Fruit fly (Drosophila melanogaster): Measurements from ENCODE around the gene CG1077.
A peak's percentile ranks its signal among the peaks of the same experiment; 100 is the strongest.

The CG1077 gene

DNA sequence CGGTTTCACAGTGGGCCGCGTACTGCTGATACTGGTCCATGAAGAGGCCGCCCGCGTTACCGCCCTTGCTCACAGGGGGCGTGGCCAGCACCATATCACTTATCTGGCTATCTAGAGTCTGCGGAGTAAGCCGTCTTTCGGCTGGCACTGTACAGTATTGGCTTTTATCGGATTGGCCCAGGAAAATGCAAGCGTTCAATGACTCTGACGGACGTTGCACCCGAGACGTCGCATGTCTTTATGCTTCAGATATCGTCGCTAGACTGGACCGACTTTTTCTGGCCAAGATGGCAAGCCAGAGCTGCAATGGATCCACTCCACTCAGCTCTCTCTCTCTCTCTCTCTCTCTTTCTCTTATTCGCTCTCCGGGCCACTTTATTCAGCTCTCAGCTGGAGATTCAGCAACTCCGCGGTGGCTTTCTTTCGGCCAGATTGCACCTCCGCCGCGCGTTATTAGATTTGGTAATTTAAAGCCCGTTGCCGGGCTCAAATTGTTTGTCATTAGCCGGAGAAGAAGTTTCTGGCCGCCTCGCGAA, 10.3 kb upstream of the CG1077 start, which contains the start of gene CG31559:
CG31559 (minus strand) TSS at position 273 of the 536 bp plus-strand sequence.
- TF ChIP-seq gl (tag; optimal IDR thresholded peaks at IDR 0.05) = no peak
- no peak for TF ChIP-seq fd96Ca (GFP tag; IDR thresholded peaks at IDR 0.05)
- 0 out of 3 replicates have a peak, but pooled peaks have one; percentile 17 for TF ChIP-seq CG4496 (GFP tag; IDR thresholded peaks at IDR 0.05)
- TF ChIP-seq CG8159 (tag; optimal IDR thresholded peaks at IDR 0.05) = peak; percentile 25
- no peak for TF ChIP-seq CG12605 (GFP tag; IDR thresholded peaks at IDR 0.05)
- no peak for TF ChIP-seq CG9948 (tag; optimal IDR thresholded peaks at IDR 0.05)
- TF ChIP-seq rn (GFP tag; IDR thresholded peaks at IDR 0.05) = no peak
- no peak for TF ChIP-seq D1 (tag; optimal IDR thresholded peaks at IDR 0.05)
- no peak for TF ChIP-seq Pif1A (GFP tag; optimal IDR thresholded peaks at IDR 0.05)
- TF ChIP-seq CG14655 (GFP tag; optimal IDR thresholded peaks at IDR 0.05) = no peak
- peak; percentile 21 for TF ChIP-seq CG13204 (GFP tag; optimal IDR thresholded peaks at IDR 0.05)
- TF ChIP-seq Ets98B (GFP tag; IDR thresholded peaks at IDR 0.05) = no peak; the same call in 1 of the 2 replicates
- TF ChIP-seq Snoo (tag; optimal IDR thresholded peaks at IDR 0.05) = no peak
- TF ChIP-seq EcR (GFP tag; optimal IDR thresholded peaks at IDR 0.05) = peak; percentile 86
- TF ChIP-seq CG34367 (tag; optimal IDR thresholded peaks at IDR 0.05) = no peak
- TF ChIP-seq CG17806 (tag; optimal IDR thresholded peaks at IDR 0.05) = no peak
- TF ChIP-seq CG32121 (GFP tag; IDR thresholded peaks at IDR 0.05) = peak; percentile 32; the same call in 1 of the 2 replicates
- TF ChIP-seq CG15710 (tag; optimal IDR thresholded peaks at IDR 0.05) = no peak
- no peak for TF ChIP-seq CG8301 (tag; optimal IDR thresholded peaks at IDR 0.05)

DNA sequence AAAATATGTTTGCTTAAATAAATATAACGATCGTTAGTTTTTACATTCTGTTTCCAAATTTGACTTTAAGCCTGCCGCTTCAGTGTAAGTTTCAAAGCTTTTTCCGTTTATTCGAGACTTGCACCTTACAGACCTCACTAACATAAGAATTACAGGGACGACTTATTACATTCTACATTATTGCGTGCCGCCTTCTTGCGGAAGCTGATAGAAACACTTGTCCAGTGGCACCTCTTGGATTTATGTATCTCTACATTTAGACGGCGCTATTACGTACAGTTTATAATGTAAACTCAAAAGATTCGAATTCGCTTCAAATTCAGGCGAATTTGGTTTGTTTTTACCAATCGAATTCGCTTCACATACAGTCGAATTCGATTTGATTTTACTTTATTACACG, 3.5 kb downstream of the CG1077 start:
- TF ChIP-seq Pif1A (GFP tag; optimal IDR thresholded peaks at IDR 0.05) (no peak), CG15710 (tag; optimal IDR thresholded peaks at IDR 0.05) (no peak), CG17806 (tag; optimal IDR thresholded peaks at IDR 0.05) (no peak), Ets98B (GFP tag; IDR thresholded peaks at IDR 0.05) (no peak), Pif1B (GFP tag; optimal IDR thresholded peaks at IDR 0.05) (no peak), Snoo (tag; optimal IDR thresholded peaks at IDR 0.05) (no peak), CG32121 (GFP tag; IDR thresholded peaks at IDR 0.05) (no peak), CG12605 (GFP tag; IDR thresholded peaks at IDR 0.05) (no peak), CG34367 (tag; optimal IDR thresholded peaks at IDR 0.05) (no peak), rn (GFP tag; IDR thresholded peaks at IDR 0.05) (no peak), CG13204 (GFP tag; optimal IDR thresholded peaks at IDR 0.05) (no peak), fd96Ca (GFP tag; IDR thresholded peaks at IDR 0.05) (no peak), EcR (GFP tag; optimal IDR thresholded peaks at IDR 0.05) (no peak), gl (tag; optimal IDR thresholded peaks at IDR 0.05) (no peak), CG14655 (GFP tag; optimal IDR thresholded peaks at IDR 0.05) (no peak), D1 (tag; optimal IDR thresholded peaks at IDR 0.05) (no peak), CG4496 (GFP tag; IDR thresholded peaks at IDR 0.05) (no peak), CG8159 (tag; optimal IDR thresholded peaks at IDR 0.05) (no peak), CG9948 (tag; optimal IDR thresholded peaks at IDR 0.05) (no peak), CG8301 (tag; optimal IDR thresholded peaks at IDR 0.05) (no peak)

DNA sequence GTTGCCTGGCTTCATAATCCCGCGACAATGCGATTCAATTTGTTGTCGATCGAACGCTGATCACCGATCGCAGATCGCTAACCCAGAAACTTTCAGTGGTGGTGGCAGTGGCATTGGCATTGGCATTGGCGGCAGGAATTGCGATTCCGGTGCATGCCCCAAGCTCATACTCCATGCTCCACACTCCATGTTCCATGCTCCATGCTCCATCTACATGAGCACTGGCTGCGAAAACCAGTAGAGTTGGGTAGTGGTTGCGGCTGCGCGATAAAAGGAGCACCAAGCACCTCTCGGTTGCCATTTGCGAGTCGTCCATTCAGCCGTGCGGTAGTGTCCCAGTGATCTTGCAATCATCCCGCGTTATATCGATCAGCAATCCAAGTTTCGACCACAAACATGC, 6.0 kb downstream of the CG1077 start, which contains the start of gene Osi1:
Osi1 (plus strand) TSS at position 301 of the 400 bp plus-strand sequence.
- TF ChIP-seq EcR (GFP tag; optimal IDR thresholded peaks at IDR 0.05) (no peak), CG12605 (GFP tag; IDR thresholded peaks at IDR 0.05) (no peak), CG32121 (GFP tag; IDR thresholded peaks at IDR 0.05) (no peak), CG34367 (tag; optimal IDR thresholded peaks at IDR 0.05) (no peak), CG8301 (tag; optimal IDR thresholded peaks at IDR 0.05) (no peak), CG17806 (tag; optimal IDR thresholded peaks at IDR 0.05) (no peak), D1 (tag; optimal IDR thresholded peaks at IDR 0.05) (no peak), Snoo (tag; optimal IDR thresholded peaks at IDR 0.05) (no peak), CG14655 (GFP tag; optimal IDR thresholded peaks at IDR 0.05) (no peak), Ets98B (GFP tag; IDR thresholded peaks at IDR 0.05) (no peak), CG9948 (tag; optimal IDR thresholded peaks at IDR 0.05) (no peak), Pif1B (GFP tag; optimal IDR thresholded peaks at IDR 0.05) (no peak), CG10348 (GFP tag; IDR thresholded peaks at IDR 0.05) (no peak), gl (tag; optimal IDR thresholded peaks at IDR 0.05) (no peak), rn (GFP tag; IDR thresholded peaks at IDR 0.05) (no peak), CG8159 (tag; optimal IDR thresholded peaks at IDR 0.05) (no peak), Pif1A (GFP tag; optimal IDR thresholded peaks at IDR 0.05) (no peak)

DNA sequence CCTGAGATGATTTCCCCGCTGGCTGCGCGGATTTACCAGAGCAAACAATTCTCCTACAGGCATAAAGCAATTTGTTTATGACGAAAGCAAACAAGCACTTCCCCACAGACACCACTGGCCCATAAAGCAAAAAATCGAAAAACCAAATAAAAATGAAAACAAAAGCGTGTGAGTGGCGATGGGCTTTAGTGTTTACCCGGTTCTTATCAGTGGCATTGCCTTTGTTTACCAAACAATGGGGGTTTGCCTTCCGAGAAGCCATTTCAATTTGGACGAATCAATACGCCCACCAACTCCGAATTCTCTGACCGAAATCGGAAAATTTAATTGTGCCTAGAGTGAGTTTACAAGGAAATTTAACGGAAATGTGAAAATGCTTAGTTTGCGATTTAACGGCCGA, 15.2 kb downstream of the CG1077 start:
- TF ChIP-seq CG4496 (GFP tag; IDR thresholded peaks at IDR 0.05) (no peak), Pif1A (GFP tag; optimal IDR thresholded peaks at IDR 0.05) (peak; percentile 12)

DNA sequence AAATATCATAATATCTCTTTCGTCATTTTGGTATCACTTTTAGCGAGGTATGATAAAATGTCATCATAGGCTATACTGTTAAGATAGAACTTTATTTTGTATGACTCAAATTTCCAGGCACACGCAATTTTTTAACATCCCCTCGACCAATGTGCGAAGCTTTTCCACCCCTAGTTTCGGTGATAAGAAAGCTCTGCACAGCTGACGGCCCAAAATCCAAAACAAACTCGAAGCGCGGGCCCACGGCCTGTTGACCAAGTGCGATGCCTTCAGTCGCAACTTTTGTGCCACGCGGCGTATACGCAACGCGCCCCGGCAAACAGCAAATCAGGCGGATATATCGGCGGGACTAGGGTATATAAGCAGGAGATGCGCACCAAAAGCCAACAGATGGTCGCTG, 19.7 kb downstream of the CG1077 start, which contains the start of gene NPFR:
NPFR (plus strand) TSS at position 301 of the 400 bp plus-strand sequence.
- TF ChIP-seq rn (GFP tag; IDR thresholded peaks at IDR 0.05) (no peak), CG13204 (GFP tag; optimal IDR thresholded peaks at IDR 0.05) (no peak), Ets98B (GFP tag; IDR thresholded peaks at IDR 0.05) (no peak), EcR (GFP tag; optimal IDR thresholded peaks at IDR 0.05) (no peak), CG17806 (tag; optimal IDR thresholded peaks at IDR 0.05) (no peak), CG32121 (GFP tag; IDR thresholded peaks at IDR 0.05) (no peak), CG34367 (tag; optimal IDR thresholded peaks at IDR 0.05) (no peak), Pif1B (GFP tag; optimal IDR thresholded peaks at IDR 0.05) (no peak), CG10348 (GFP tag; IDR thresholded peaks at IDR 0.05) (no peak), CG14655 (GFP tag; optimal IDR thresholded peaks at IDR 0.05) (no peak)

DNA sequence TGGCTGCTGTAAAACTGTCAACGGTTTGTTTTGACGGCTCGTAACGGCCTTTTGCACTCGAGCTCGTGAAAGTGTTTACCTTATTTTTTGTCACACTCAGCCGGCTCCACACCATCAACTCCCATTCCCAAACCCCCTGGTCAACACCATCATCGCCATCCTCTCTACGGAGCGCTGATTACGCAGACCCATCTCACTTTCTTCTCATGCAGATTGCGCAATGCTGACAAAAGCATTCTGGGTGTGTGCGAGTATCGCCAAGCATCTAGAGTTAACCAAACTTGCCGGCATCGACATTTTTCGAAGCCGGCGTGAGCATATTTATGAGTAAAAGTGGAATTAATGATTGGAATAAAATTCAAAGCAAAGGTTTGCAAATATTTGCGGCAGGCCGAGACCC, 29.1 kb downstream of the CG1077 start:
- no peak for TF ChIP-seq Ets98B (GFP tag; IDR thresholded peaks at IDR 0.05)
- no peak for TF ChIP-seq Snoo (tag; optimal IDR thresholded peaks at IDR 0.05)
- TF ChIP-seq Pif1A (GFP tag; optimal IDR thresholded peaks at IDR 0.05) = no peak
- no peak for TF ChIP-seq CG4496 (GFP tag; IDR thresholded peaks at IDR 0.05)
- TF ChIP-seq CG8159 (tag; optimal IDR thresholded peaks at IDR 0.05) = no peak

Measured in whole organism, pupa.